Worm (Caenorhabditis elegans) whole organism, L2 larva: ENCODE results near the gene lig-1.

Experiments
- C34F6.9 ChIP-seq: fragments of 150-350 bp; optimal IDR thresholded peaks from 2 replicates; lab custom pipeline; 2014; ENCODE audit warnings: missing biosample characterization, missing genetic modification characterization
- F13H6.1 ChIP-seq: sonication (generic microtip); optimal IDR thresholded peaks from 2 replicates; lab custom pipeline; 2016; ENCODE audit warnings: missing genetic modification characterization, missing compliant biosample characterization
- R02D3.7 ChIP-seq: fragments of 150-350 bp; optimal IDR thresholded peaks from 2 replicates; lab custom pipeline; 2014; ENCODE audit warnings: missing biosample characterization, missing genetic modification characterization
- Y55F3AM.14 ChIP-seq: fragments of 200-800 bp; sonication (Bioruptor generic); optimal IDR thresholded peaks from 2 replicates; lab custom pipeline; 2018; ENCODE audit warnings: mild to moderate bottlenecking, missing genetic modification characterization, missing compliant biosample characterization
- ama-1 ChIP-seq: fragments of 150-350 bp; optimal IDR thresholded peaks from 2 replicates; lab custom pipeline; 2018; ENCODE audit warnings: inconsistent platforms
- blmp-1 ChIP-seq: sonication (generic microtip); optimal IDR thresholded peaks from 2 replicates; lab custom pipeline; 2017; ENCODE audit warnings: missing genetic modification characterization, mild to moderate bottlenecking, missing compliant biosample characterization, antibody characterized with exemption, moderate library complexity; ENCODE audit not compliant: insufficient read depth
- ceh-16 ChIP-seq: fragments of 150-350 bp; optimal IDR thresholded peaks from 2 replicates; lab custom pipeline; 2014; ENCODE audit warnings: missing biosample characterization, missing genetic modification characterization
- crh-2 ChIP-seq: sonication (generic microtip); optimal IDR thresholded peaks from 2 replicates; lab custom pipeline; 2017; ENCODE audit warnings: missing biosample characterization, missing genetic modification characterization
- dmd-4 ChIP-seq: sonication (generic microtip); optimal IDR thresholded peaks from 2 replicates; lab custom pipeline; 2017; ENCODE audit warnings: missing biosample characterization, missing genetic modification characterization
- egl-27 ChIP-seq: sonication (generic microtip); optimal IDR thresholded peaks from 3 replicates; lab custom pipeline; 2017; ENCODE audit warnings: missing biosample characterization, missing genetic modification reagents, missing genetic modification characterization
- elt-1 ChIP-seq: fragments of 150-350 bp; optimal IDR thresholded peaks from 2 replicates; lab custom pipeline; 2014; ENCODE audit warnings: missing biosample characterization, missing genetic modification characterization
- fos-1 ChIP-seq: fragments of 150-350 bp; optimal IDR thresholded peaks from 2 replicates; lab custom pipeline; 2014; ENCODE audit warnings: missing biosample characterization, missing genetic modification characterization
- gmeb-1 ChIP-seq: fragments of 150-350 bp; optimal IDR thresholded peaks from 2 replicates; lab custom pipeline; 2014; ENCODE audit warnings: missing biosample characterization, missing genetic modification characterization
- lin-11 ChIP-seq: fragments of 150-350 bp; sonication (generic microtip); optimal IDR thresholded peaks from 2 replicates; lab custom pipeline; 2014; ENCODE audit warnings: missing biosample characterization, missing genetic modification characterization, inconsistent platforms, mixed read lengths
- lin-39 ChIP-seq: fragments of 150-350 bp; optimal IDR thresholded peaks from 2 replicates; lab custom pipeline; 2014; ENCODE audit warnings: missing biosample characterization, missing genetic modification reagents, missing genetic modification characterization
- lsy-2 ChIP-seq, 2 experiments: fragments of 150-350 bp in 1 of 2; sonication (generic microtip) in 1 of 2; optimal IDR thresholded peaks; 2 replicates each; lab custom pipeline; 2014 to 2017; ENCODE audit warnings: missing biosample characterization in 2 of 2, missing genetic modification characterization in 2 of 2
- mbf-1 ChIP-seq: sonication (generic microtip); optimal IDR thresholded peaks from 2 replicates; lab custom pipeline; 2017; ENCODE audit warnings: missing biosample characterization, missing genetic modification characterization
- nhr-10 ChIP-seq: sonication (generic microtip); optimal IDR thresholded peaks from 2 replicates; lab custom pipeline; 2017; ENCODE audit warnings: missing biosample characterization, missing genetic modification characterization
- nhr-11 ChIP-seq: fragments of 150-350 bp; optimal IDR thresholded peaks from 2 replicates; lab custom pipeline; 2014; ENCODE audit warnings: missing biosample characterization, missing genetic modification characterization
- nhr-129 ChIP-seq: fragments of 150-350 bp; optimal IDR thresholded peaks from 2 replicates; lab custom pipeline; 2014; ENCODE audit warnings: missing biosample characterization, missing genetic modification characterization
- nhr-23 ChIP-seq: fragments of 150-350 bp; optimal IDR thresholded peaks from 2 replicates; lab custom pipeline; 2014; ENCODE audit warnings: missing biosample characterization, missing genetic modification reagents, missing genetic modification characterization
- nhr-237 ChIP-seq: fragments of 150-350 bp; optimal IDR thresholded peaks from 2 replicates; lab custom pipeline; 2014; ENCODE audit warnings: missing biosample characterization, missing genetic modification characterization
- nhr-6 ChIP-seq: fragments of 150-350 bp; optimal IDR thresholded peaks from 2 replicates; lab custom pipeline; 2014; ENCODE audit warnings: missing biosample characterization, missing genetic modification characterization
- skn-1 ChIP-seq: sonication (generic microtip); optimal IDR thresholded peaks from 2 replicates; lab custom pipeline; 2017; ENCODE audit warnings: missing biosample characterization, missing genetic modification characterization
- sma-3 ChIP-seq: sonication (generic microtip); optimal IDR thresholded peaks from 2 replicates; lab custom pipeline; 2016; ENCODE audit warnings: missing genetic modification reagents, missing genetic modification characterization, missing compliant biosample characterization
- sma-9 ChIP-seq, 2 experiments: fragments of 150-350 bp in 1 of 2; sonication (generic microtip) in 1 of 2; optimal IDR thresholded peaks; 2 replicates each; lab custom pipeline; 2014 to 2016; ENCODE audit warnings: missing genetic modification characterization in 2 of 2, mild to moderate bottlenecking in 1 of 2, missing biosample characterization in 1 of 2, missing compliant biosample characterization in 1 of 2, missing genetic modification reagents in 1 of 2, moderate library complexity in 1 of 2
- unc-55 ChIP-seq: fragments of 150-350 bp; sonication (generic microtip); optimal IDR thresholded peaks from 3 replicates; lab custom pipeline; 2014; ENCODE audit warnings: missing biosample characterization, missing genetic modification reagents, missing genetic modification characterization
- ztf-1 ChIP-seq: fragments of 200-800 bp; sonication (Bioruptor generic); conservative IDR thresholded peaks from 2 replicates; pipeline ENCODE4 v1.3.6; 2022; ENCODE audit warnings: missing genetic modification characterization, missing compliant biosample characterization

lig-1 gene

DNA sequence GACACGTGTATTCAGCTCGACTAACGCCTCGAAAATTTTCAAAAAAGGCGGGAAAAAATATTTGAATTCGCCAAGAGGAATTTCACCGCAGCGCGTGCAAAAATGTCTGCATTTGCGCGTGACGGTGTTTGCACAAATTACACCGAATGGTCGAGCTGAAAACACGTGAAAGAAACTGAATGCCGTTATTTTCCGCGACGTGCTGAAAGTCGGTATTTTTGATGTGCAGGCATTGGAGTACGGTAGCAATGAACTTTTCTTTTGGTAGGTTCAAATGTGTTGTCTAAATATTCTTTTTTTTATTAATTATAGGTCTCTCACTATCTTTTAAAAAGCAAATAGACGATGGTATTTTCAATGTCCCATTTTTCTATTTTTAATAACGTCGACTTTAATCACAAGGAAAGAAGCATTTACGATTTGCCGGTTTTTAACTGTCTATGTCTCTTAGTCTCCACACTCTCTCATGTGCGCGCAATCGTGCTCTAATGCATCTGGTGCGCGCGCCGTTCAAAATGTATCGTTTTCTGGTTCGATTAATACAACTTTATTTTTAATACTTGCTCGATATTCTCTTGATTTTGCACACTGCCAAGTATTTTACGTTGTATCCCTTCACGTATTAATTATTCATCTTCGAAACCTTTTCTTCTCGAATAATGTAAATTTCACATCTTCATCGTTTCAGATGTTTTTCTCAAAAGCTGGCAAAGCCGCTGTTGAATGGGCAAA lies at the start of gene lig-1, which contains the start of gene C29A12.1:
lig-1 (plus strand) TSS at position 682 of the 732 bp plus-strand sequence.
C29A12.1 (minus strand) TSS at position 63 of the 732 bp plus-strand sequence.
- peak; percentile 22 for TF ChIP-seq C34F6.9 (tag; lab: Kevin White, UChicago)
- peak in 1 of 2 experiments; percentile 36 for TF ChIP-seq lsy-2 (tag; optimal IDR thresholded peaks at IDR 0.05; lab: Kevin White, UChicago)
- no peak for TF ChIP-seq dmd-4 (tag; lab: Kevin White, UChicago)
- peak; percentile 45 for TF ChIP-seq unc-55 (GFP tag; lab: Kevin White, UChicago)
- peak; percentile 41 for TF ChIP-seq gmeb-1 (tag; lab: Kevin White, UChicago)
- TF ChIP-seq egl-27 (tag; lab: Kevin White, UChicago): no peak
- TF ChIP-seq ama-1 (lab: Kevin White, UChicago): no peak
- peak; percentile 39 for TF ChIP-seq nhr-129

DNA sequence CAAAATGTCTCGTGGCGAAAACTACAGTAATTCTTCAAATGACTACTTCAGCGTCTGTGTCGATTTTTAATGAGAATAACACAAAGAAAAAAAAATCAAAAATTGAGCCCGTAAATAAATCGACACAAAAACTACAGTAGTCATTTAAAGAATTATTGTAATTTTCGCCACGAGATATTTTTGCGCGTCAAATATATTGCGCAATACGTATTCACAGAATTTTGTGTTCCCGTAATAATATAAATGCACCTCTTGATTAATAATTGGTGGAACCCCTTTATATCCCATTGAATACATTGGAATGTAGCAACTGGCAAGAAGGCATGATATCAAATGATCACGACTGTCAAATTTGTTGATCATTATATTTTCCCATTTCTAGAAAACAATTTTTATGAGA lies 45.0 kb upstream of the lig-1 start:
- no peak for TF ChIP-seq dmd-4 (tag; lab: Kevin White, UChicago)
- TF ChIP-seq nhr-11: no peak
- no peak for TF ChIP-seq elt-1 (tag; lab: Kevin White, UChicago)
- TF ChIP-seq unc-55 (GFP tag; lab: Kevin White, UChicago): no peak
- no peak for TF ChIP-seq Y55F3AM.14 (GFP tag; lab: Kevin White, UChicago)
- no peak for TF ChIP-seq nhr-237 (tag; lab: Kevin White, UChicago)
- TF ChIP-seq R02D3.7 (tag; lab: Kevin White, UChicago): no peak
- TF ChIP-seq skn-1 (tag; lab: Kevin White, UChicago): no peak
- TF ChIP-seq F13H6.1 (tag; lab: Kevin White, UChicago): no peak

DNA sequence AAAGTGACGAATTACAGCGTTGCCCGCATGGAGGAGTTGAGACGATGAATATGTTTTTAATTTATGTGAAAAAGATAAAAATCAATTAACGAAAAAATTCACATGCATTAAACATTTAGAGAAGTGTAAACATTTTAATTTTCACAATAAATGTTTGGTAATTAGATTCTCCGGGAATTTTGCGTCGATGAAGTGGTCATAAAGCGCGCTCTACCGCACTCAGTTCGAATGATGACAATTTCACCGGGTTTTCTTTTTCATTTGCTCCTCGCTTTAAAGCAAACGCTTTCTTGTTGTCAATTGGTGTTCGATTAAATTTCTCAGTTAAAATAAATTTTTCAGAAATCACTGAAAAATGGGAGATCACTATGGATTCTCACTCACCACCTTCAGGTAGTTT lies 43.9 kb upstream of the lig-1 start, which contains the start of the genes D1054.1 and pas-2:
D1054.1 (minus strand) TSS at position 192 of the 400 bp plus-strand sequence.
pas-2 (plus strand) TSS at position 343 of the 400 bp plus-strand sequence.
- TF ChIP-seq F13H6.1 (tag; lab: Kevin White, UChicago): no peak
- TF ChIP-seq Y55F3AM.14 (GFP tag; lab: Kevin White, UChicago): no peak
- TF ChIP-seq C34F6.9 (tag; lab: Kevin White, UChicago): peak; percentile 50
- TF ChIP-seq ztf-1 (GFP tag; lab: Robert Waterston, UW): no peak
- TF ChIP-seq crh-2: peak; percentile 24
- peak; percentile 81 for TF ChIP-seq skn-1 (tag; lab: Kevin White, UChicago)
- peak in 1 of 2 experiments; percentile 36 for TF ChIP-seq lsy-2 (tag; optimal IDR thresholded peaks at IDR 0.05; lab: Kevin White, UChicago)

DNA sequence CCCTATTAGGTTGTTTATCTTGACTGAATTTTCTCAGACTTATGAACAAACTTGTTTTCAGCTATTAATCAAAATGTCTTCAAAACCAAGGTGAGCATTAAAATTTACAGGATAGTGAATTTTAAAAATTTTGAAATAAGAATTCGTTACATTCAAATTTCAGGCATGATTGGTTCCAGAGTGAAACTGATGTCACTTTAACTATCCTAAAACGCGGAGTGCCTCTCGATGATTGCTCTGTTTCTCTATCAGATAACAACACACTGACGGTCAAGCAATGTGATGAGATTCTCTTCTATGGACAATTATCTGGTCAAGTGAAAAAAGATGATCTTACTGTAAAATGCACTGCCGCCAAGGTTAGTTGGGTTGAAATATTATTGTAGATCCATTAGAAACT lies 42.5 kb upstream of the lig-1 start, which contains the start of gene D1054.3:
D1054.3 (plus strand) TSS at position 62 of the 400 bp plus-strand sequence.
- no peak for TF ChIP-seq Y55F3AM.14 (GFP tag; lab: Kevin White, UChicago)
- TF ChIP-seq C34F6.9 (tag; lab: Kevin White, UChicago): no peak

DNA sequence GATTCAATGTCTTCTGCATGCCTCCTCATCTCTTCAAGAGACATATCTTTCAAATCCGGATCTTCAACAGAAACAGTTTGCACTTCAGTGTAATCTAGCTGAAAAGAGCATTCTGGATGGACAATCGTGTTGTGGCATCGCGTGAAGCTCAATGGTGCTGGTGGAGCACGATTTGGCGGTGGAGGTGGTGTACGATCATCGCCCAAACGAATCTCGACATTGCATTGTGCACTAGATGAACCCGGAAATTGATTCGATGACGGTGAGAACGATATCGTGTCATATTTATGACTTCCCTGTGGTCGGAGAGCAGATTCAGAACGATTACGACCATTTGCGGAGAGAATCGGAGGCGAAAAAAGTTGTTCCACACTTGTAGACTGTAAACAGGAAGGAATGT lies 40.7 kb upstream of the lig-1 start:
- no peak for TF ChIP-seq nhr-10 (tag; lab: Kevin White, UChicago)
- no peak for TF ChIP-seq nhr-6 (tag; lab: Kevin White, UChicago)
- TF ChIP-seq crh-2: no peak
- TF ChIP-seq blmp-1 (tag; lab: Kevin White, UChicago): no peak
- TF ChIP-seq ceh-16 (tag; lab: Kevin White, UChicago): no peak
- TF ChIP-seq lin-39: no peak
- TF ChIP-seq lin-11 (tag; lab: Kevin White, UChicago): no peak
- no peak for TF ChIP-seq sma-3 (GFP tag; lab: Kevin White, UChicago)
- TF ChIP-seq gmeb-1 (tag; lab: Kevin White, UChicago): no peak
- TF ChIP-seq ama-1 (lab: Kevin White, UChicago): no peak

DNA sequence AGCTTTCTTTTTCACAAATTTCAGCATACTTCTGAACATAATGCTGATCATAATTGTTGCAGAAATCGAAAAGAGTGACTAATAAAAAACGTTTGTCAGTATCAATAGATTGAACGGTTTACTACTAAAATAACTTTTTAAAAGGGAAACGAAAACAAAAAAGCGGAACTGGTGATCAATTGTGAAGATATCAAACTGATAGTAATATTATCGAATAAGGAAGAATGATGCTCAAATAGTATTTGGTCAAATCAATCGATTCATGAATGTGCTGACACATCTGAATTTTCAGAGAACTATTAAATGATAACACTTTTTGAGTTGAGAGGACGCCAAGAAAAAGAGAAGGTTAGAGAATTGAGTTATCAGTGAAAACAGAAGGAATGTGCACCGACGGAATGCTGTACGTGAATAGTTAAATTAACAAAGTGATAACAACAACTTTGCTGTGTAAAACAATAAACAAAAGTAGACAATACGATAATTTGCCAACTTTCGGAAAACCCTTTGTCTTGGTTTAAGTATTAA lies 37.3 kb upstream of the lig-1 start, which contains the start of gene D1054.5:
D1054.5 (minus strand) TSS at position 51 of the 528 bp plus-strand sequence.
- TF ChIP-seq crh-2: peak; percentile 45
- TF ChIP-seq nhr-11: no peak
- peak; percentile 1 for TF ChIP-seq gmeb-1 (tag; lab: Kevin White, UChicago)
- TF ChIP-seq fos-1 (tag; lab: Kevin White, UChicago): peak; percentile 92
- TF ChIP-seq ztf-1 (GFP tag; lab: Robert Waterston, UW): no peak
- TF ChIP-seq mbf-1 (tag; lab: Kevin White, UChicago): no peak
- peak; percentile 83 for TF ChIP-seq sma-9 (GFP tag; optimal IDR thresholded peaks at IDR 0.05; lab: Kevin White, UChicago)
- no peak for TF ChIP-seq sma-9 (tag; optimal IDR thresholded peaks at IDR 0.05; lab: Kevin White, UChicago)
- TF ChIP-seq nhr-23: no peak
- TF ChIP-seq, all 48 proteins: peak for 4
